Worm (Caenorhabditis elegans) whole organism, L1 larva: ENCODE measurements around the gene nhr-241.
A peak's percentile ranks its signal among the peaks of the same experiment; 100 is the strongest.

Experiments
- C16A3.4 ChIP-seq: fragments of 150-350 bp; optimal IDR thresholded peaks from 2 replicates; lab custom pipeline; 2014; ENCODE audit warnings: missing biosample characterization, missing genetic modification characterization
- C34B4.2 ChIP-seq: sonication (generic microtip); optimal IDR thresholded peaks from 2 replicates; lab custom pipeline; 2017; ENCODE audit warnings: mild to moderate bottlenecking, missing genetic modification characterization, missing compliant biosample characterization
- F16B12.6 ChIP-seq: fragments of 150-350 bp; optimal IDR thresholded peaks from 2 replicates; lab custom pipeline; 2014; ENCODE audit warnings: missing biosample characterization, missing genetic modification characterization
- aha-1 ChIP-seq: fragments of 150-350 bp; optimal IDR thresholded peaks from 2 replicates; lab custom pipeline; 2014; ENCODE audit warnings: missing biosample characterization, missing genetic modification characterization
- alr-1 ChIP-seq: fragments of 200-800 bp; sonication (Bioruptor generic); optimal IDR thresholded peaks from 2 replicates; lab custom pipeline; 2018; ENCODE audit warnings: borderline replicate concordance, mild to moderate bottlenecking, missing genetic modification characterization, missing compliant biosample characterization
- ama-1 ChIP-seq: fragments of 150-350 bp; optimal IDR thresholded peaks from 2 replicates; lab custom pipeline; 2014
- blmp-1 ChIP-seq: fragments of 150-350 bp; optimal IDR thresholded peaks from 2 replicates; lab custom pipeline; 2014; ENCODE audit warnings: missing biosample characterization, missing genetic modification characterization
- ceh-63 ChIP-seq: fragments of 200-800 bp; sonication (Bioruptor generic); optimal IDR thresholded peaks from 2 replicates; lab custom pipeline; 2018; ENCODE audit warnings: mild to moderate bottlenecking, missing genetic modification characterization, missing compliant biosample characterization
- ceh-8 ChIP-seq: fragments of 200-800 bp; sonication (Bioruptor generic); optimal IDR thresholded peaks from 2 replicates; lab custom pipeline; 2018; ENCODE audit warnings: mild to moderate bottlenecking, missing genetic modification characterization, moderate library complexity, missing compliant biosample characterization
- ceh-88 ChIP-seq: fragments of 200-800 bp; sonication (Bioruptor generic); IDR thresholded peaks from 2 replicates; pipeline ENCODE4 v1.3.6; 2022; ENCODE audit warnings: missing genetic modification characterization, missing compliant biosample characterization
- ceh-90 ChIP-seq: sonication (generic microtip); optimal IDR thresholded peaks from 2 replicates; lab custom pipeline; 2016; ENCODE audit warnings: missing genetic modification characterization, missing compliant biosample characterization
- dsc-1 ChIP-seq: sonication (generic microtip); optimal IDR thresholded peaks from 2 replicates; lab custom pipeline; 2016; ENCODE audit warnings: mild to moderate bottlenecking, missing genetic modification characterization, missing compliant biosample characterization
- efl-3 ChIP-seq: fragments of 200-800 bp; sonication (Bioruptor generic); optimal IDR thresholded peaks from 2 replicates; lab custom pipeline; 2018; ENCODE audit warnings: mild to moderate bottlenecking, missing genetic modification characterization, missing compliant biosample characterization
- egl-27 ChIP-seq, 2 experiments: fragments of 150-350 bp in 1 of 2; sonication (generic microtip); optimal IDR thresholded peaks; 3 replicates each; lab custom pipeline; 2017 to 2018; ENCODE audit warnings: missing biosample characterization in 2 of 2, missing genetic modification characterization in 2 of 2, missing genetic modification reagents in 2 of 2
- elt-3 ChIP-seq, 6 experiments: fragments of 150-350 bp in 1 of 6; sonication (generic microtip); optimal IDR thresholded peaks; 2 replicates each; lab custom pipeline; 2017 to 2018; ENCODE audit warnings: missing biosample characterization in 6 of 6, missing genetic modification characterization in 6 of 6, inconsistent platforms in 1 of 6
- fkh-8 ChIP-seq: sonication (generic microtip); optimal IDR thresholded peaks from 2 replicates; lab custom pipeline; 2016; ENCODE audit warnings: mild to moderate bottlenecking, missing genetic modification characterization, missing compliant biosample characterization
- fos-1 ChIP-seq: fragments of 150-350 bp; optimal IDR thresholded peaks from 2 replicates; lab custom pipeline; 2014; ENCODE audit warnings: missing biosample characterization, missing genetic modification characterization
- isw-1 ChIP-seq: fragments of 200-800 bp; sonication (Bioruptor generic); IDR thresholded peaks from 2 replicates; pipeline ENCODE4 v1.3.6; 2022; ENCODE audit warnings: missing genetic modification characterization, missing compliant biosample characterization
- lin-14 ChIP-seq: fragments of 200-800 bp; sonication (Bioruptor generic); optimal IDR thresholded peaks from 2 replicates; lab custom pipeline; 2018; ENCODE audit warnings: mild to moderate bottlenecking, missing genetic modification characterization, moderate library complexity, missing compliant biosample characterization
- lin-15B ChIP-seq: fragments of 150-350 bp; sonication (generic microtip); optimal IDR thresholded peaks from 3 replicates; lab custom pipeline; 2014; ENCODE audit warnings: missing biosample characterization, missing genetic modification characterization
- lin-35 ChIP-seq, 2 experiments: fragments of 150-350 bp; optimal IDR thresholded peaks; 2 replicates each; lab custom pipeline; 2014; ENCODE audit warnings: missing biosample characterization in 2 of 2, missing genetic modification characterization in 2 of 2, missing genetic modification reagents in 2 of 2
- lin-39 ChIP-seq: fragments of 150-350 bp; optimal IDR thresholded peaks from 2 replicates; lab custom pipeline; 2014; ENCODE audit warnings: missing biosample characterization, missing genetic modification reagents, missing genetic modification characterization
- lir-3 ChIP-seq: sonication (generic microtip); optimal IDR thresholded peaks from 2 replicates; lab custom pipeline; 2016; ENCODE audit warnings: mild to moderate bottlenecking, missing genetic modification characterization, moderate library complexity, missing compliant biosample characterization; ENCODE audit not compliant: poor library complexity
- lsy-2 ChIP-seq, 2 experiments: fragments of 150-350 bp; optimal IDR thresholded peaks; 2 replicates each; lab custom pipeline; 2014; ENCODE audit warnings: missing biosample characterization in 2 of 2, missing genetic modification characterization in 2 of 2
- mdl-1 ChIP-seq, 2 experiments: fragments of 150-350 bp; optimal IDR thresholded peaks; 2 replicates each; lab custom pipeline; 2014 to 2017; ENCODE audit warnings: missing biosample characterization in 2 of 2, missing genetic modification characterization in 2 of 2, inconsistent platforms in 1 of 2
- mef-2 ChIP-seq: fragments of 150-350 bp; optimal IDR thresholded peaks from 2 replicates; lab custom pipeline; 2014; ENCODE audit warnings: missing biosample characterization, missing genetic modification characterization
- mep-1 ChIP-seq: fragments of 150-350 bp; optimal IDR thresholded peaks from 2 replicates; lab custom pipeline; 2014; ENCODE audit warnings: missing biosample characterization, missing genetic modification characterization
- nhr-11 ChIP-seq: fragments of 150-350 bp; optimal IDR thresholded peaks from 2 replicates; lab custom pipeline; 2014; ENCODE audit warnings: missing biosample characterization, missing genetic modification characterization
- nhr-12 ChIP-seq: sonication (generic microtip); optimal IDR thresholded peaks from 2 replicates; lab custom pipeline; 2017; ENCODE audit warnings: missing biosample characterization, missing genetic modification characterization
- nhr-19 ChIP-seq: fragments of 200-800 bp; sonication (Bioruptor generic); conservative IDR thresholded peaks from 2 replicates; pipeline ENCODE4 v1.3.6; 2022; ENCODE audit warnings: missing genetic modification characterization, missing compliant biosample characterization
- nhr-28 ChIP-seq: fragments of 150-350 bp; optimal IDR thresholded peaks from 2 replicates; lab custom pipeline; 2014; ENCODE audit warnings: missing biosample characterization, missing genetic modification characterization
- nhr-47 ChIP-seq: sonication (generic microtip); optimal IDR thresholded peaks from 2 replicates; lab custom pipeline; 2016; ENCODE audit warnings: mild to moderate bottlenecking, missing genetic modification characterization, moderate library complexity, missing compliant biosample characterization
- nhr-71 ChIP-seq: sonication (generic microtip); optimal IDR thresholded peaks from 2 replicates; lab custom pipeline; 2016; ENCODE audit warnings: mild to moderate bottlenecking, missing genetic modification characterization, moderate library complexity, missing compliant biosample characterization
- nhr-77 ChIP-seq: fragments of 150-350 bp; optimal IDR thresholded peaks from 2 replicates; lab custom pipeline; 2014; ENCODE audit warnings: missing biosample characterization, missing genetic modification characterization
- nhr-84 ChIP-seq: sonication (generic microtip); optimal IDR thresholded peaks from 2 replicates; lab custom pipeline; 2017; ENCODE audit warnings: missing biosample characterization, missing genetic modification characterization
- nhr-90 ChIP-seq: sonication (generic microtip); optimal IDR thresholded peaks from 2 replicates; lab custom pipeline; 2016; ENCODE audit warnings: mild to moderate bottlenecking, missing genetic modification characterization, missing compliant biosample characterization; ENCODE audit not compliant: poor library complexity
- pag-3 ChIP-seq: sonication (generic microtip); optimal IDR thresholded peaks from 2 replicates; lab custom pipeline; 2017; ENCODE audit warnings: missing genetic modification characterization, mild to moderate bottlenecking, missing compliant biosample characterization, antibody characterized with exemption, borderline replicate concordance; ENCODE audit not compliant: insufficient read depth
- pax-3 ChIP-seq: fragments of 200-800 bp; sonication (Bioruptor generic); optimal IDR thresholded peaks from 2 replicates; lab custom pipeline; 2018; ENCODE audit warnings: mild to moderate bottlenecking, missing genetic modification characterization, moderate library complexity, missing compliant biosample characterization
- pqm-1 ChIP-seq: sonication (generic microtip); optimal IDR thresholded peaks from 3 replicates; lab custom pipeline; 2017; ENCODE audit warnings: missing biosample characterization, missing genetic modification characterization
- skn-1 ChIP-seq: fragments of 150-350 bp; optimal IDR thresholded peaks from 2 replicates; lab custom pipeline; 2014; ENCODE audit warnings: missing biosample characterization, missing genetic modification characterization
- snpc-4 ChIP-seq: fragments of 150-350 bp; optimal IDR thresholded peaks from 2 replicates; lab custom pipeline; 2014; ENCODE audit warnings: missing biosample characterization, missing genetic modification characterization
- snu-23 ChIP-seq: sonication (generic microtip); optimal IDR thresholded peaks from 2 replicates; lab custom pipeline; 2016; ENCODE audit warnings: missing genetic modification characterization, missing compliant biosample characterization
- sptf-1 ChIP-seq: fragments of 150-350 bp; optimal IDR thresholded peaks from 2 replicates; lab custom pipeline; 2014; ENCODE audit warnings: missing biosample characterization, missing genetic modification characterization
- swsn-7 ChIP-seq: sonication (generic microtip); optimal IDR thresholded peaks from 2 replicates; lab custom pipeline; 2016; ENCODE audit warnings: missing genetic modification characterization, missing compliant biosample characterization
- tbx-2 ChIP-seq: sonication (generic microtip); optimal IDR thresholded peaks from 2 replicates; lab custom pipeline; 2016; ENCODE audit warnings: missing genetic modification characterization, missing compliant biosample characterization
- unc-130 ChIP-seq: fragments of 150-350 bp; optimal IDR thresholded peaks from 2 replicates; lab custom pipeline; 2017; ENCODE audit warnings: missing biosample characterization, missing genetic modification characterization, inconsistent platforms
- unc-30 ChIP-seq: sonication (generic microtip); optimal IDR thresholded peaks from 2 replicates; lab custom pipeline; 2017; ENCODE audit warnings: missing biosample characterization, missing genetic modification characterization
- unc-62 ChIP-seq: fragments of 150-350 bp; optimal IDR thresholded peaks from 2 replicates; lab custom pipeline; 2014; ENCODE audit warnings: missing biosample characterization, missing genetic modification reagents, missing genetic modification characterization
- unc-98 ChIP-seq: fragments of 200-800 bp; sonication (Bioruptor generic); IDR thresholded peaks from 2 replicates; pipeline ENCODE4 v1.3.6; 2022; ENCODE audit warnings: missing genetic modification characterization, missing compliant biosample characterization
- vab-15 ChIP-seq: sonication (generic microtip); optimal IDR thresholded peaks from 2 replicates; lab custom pipeline; 2017; ENCODE audit warnings: missing genotype, mild to moderate bottlenecking, missing genetic modification characterization, missing compliant biosample characterization
- xbp-1 ChIP-seq: sonication (generic microtip); optimal IDR thresholded peaks from 2 replicates; lab custom pipeline; 2016; ENCODE audit warnings: missing genetic modification characterization, missing compliant biosample characterization
- zip-4 ChIP-seq: fragments of 200-800 bp; sonication (Bioruptor generic); optimal IDR thresholded peaks from 2 replicates; lab custom pipeline; 2018; ENCODE audit warnings: mild to moderate bottlenecking, missing genetic modification characterization, moderate library complexity, missing compliant biosample characterization
- ztf-11 ChIP-seq, 2 experiments: sonication (generic microtip); optimal IDR thresholded peaks; 2 replicates each; lab custom pipeline; 2016 to 2017; ENCODE audit warnings: missing genetic modification characterization in 2 of 2, missing biosample characterization in 1 of 2, missing compliant biosample characterization in 1 of 2
- ztf-4 ChIP-seq: fragments of 150-350 bp; optimal IDR thresholded peaks from 2 replicates; lab custom pipeline; 2014; ENCODE audit warnings: missing biosample characterization, missing genetic modification characterization

The nhr-241 gene

DNA sequence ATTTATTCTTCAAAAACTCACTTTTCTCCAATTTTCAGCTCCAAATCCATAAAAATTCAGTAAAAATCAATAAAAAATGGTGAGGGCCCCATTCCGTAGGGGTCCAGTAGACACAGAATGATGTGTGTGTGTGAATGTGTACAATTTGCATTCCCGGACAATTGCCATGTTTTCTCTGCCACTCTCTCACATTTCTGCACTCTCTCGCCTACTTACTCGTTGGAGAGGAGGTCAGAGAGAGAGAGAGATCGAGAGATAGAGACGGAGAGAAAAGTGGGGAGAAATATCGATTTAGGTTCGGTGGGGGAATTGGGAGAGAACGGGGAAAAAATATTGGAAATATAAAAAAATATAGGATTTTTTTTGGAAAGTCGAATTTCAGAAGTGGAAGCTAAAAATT, 24.4 kb downstream of the nhr-241 start (continued):
- TF ChIP-seq unc-98 (GFP tag; lab: Robert Waterston, UW) (no peak), snpc-4 (tag; lab: Kevin White, UChicago) (peak; percentile 86), C16A3.4 (tag; lab: Kevin White, UChicago) (peak; percentile 47), nhr-90 (tag; lab: Kevin White, UChicago) (peak; percentile 85), aha-1 (no peak), skn-1 (peak; percentile 64), nhr-28 (no peak), dsc-1 (tag; lab: Kevin White, UChicago) (peak; percentile 81), ceh-88 (no peak), mef-2 (tag; lab: Kevin White, UChicago) (no peak), lsy-2 (tag; optimal IDR thresholded peaks at IDR 0.05; lab: Kevin White, UChicago) (peak; percentile 90 to 92), ceh-8 (GFP tag; lab: Kevin White, UChicago) (no peak), mep-1 (tag; lab: Kevin White, UChicago) (peak; percentile 96), xbp-1 (tag; lab: Kevin White, UChicago) (peak; percentile 87), nhr-19 (GFP tag; lab: Robert Waterston, UW) (peak; percentile 90), blmp-1 (peak; percentile 11), ceh-63 (GFP tag; lab: Kevin White, UChicago) (peak; percentile 39), nhr-71 (tag; lab: Kevin White, UChicago) (peak; percentile 95), fkh-8 (tag; lab: Kevin White, UChicago) (no peak), ztf-11 (tag; optimal IDR thresholded peaks at IDR 0.05; lab: Kevin White, UChicago) (peak in 1 of 2 experiments; percentile 72), elt-3 (tag; optimal IDR thresholded peaks at IDR 0.05; lab: Kevin White, UChicago) (peak in 1 of 6 experiments; percentile 38), snu-23 (GFP tag; lab: Kevin White, UChicago) (peak; percentile 94), swsn-7 (peak; percentile 95), unc-62 (GFP tag; lab: Kevin White, UChicago) (no peak), pag-3 (tag; lab: Kevin White, UChicago) (no peak), F16B12.6 (tag; lab: Kevin White, UChicago) (peak; percentile 58), pax-3 (tag; lab: Kevin White, UChicago) (no peak), fos-1 (tag; lab: Kevin White, UChicago) (peak; percentile 75), nhr-11 (tag; lab: Kevin White, UChicago) (peak; percentile 68), ceh-90 (tag; lab: Kevin White, UChicago) (peak; percentile 13), egl-27 (tag; optimal IDR thresholded peaks at IDR 0.05; lab: Kevin White, UChicago) (peak in 1 of 2 experiments; percentile 64), lin-39 (tag; lab: Kevin White, UChicago) (peak; percentile 30), unc-130 (no peak), alr-1 (tag; lab: Kevin White, UChicago) (no peak), lin-14 (GFP tag; lab: Kevin White, UChicago) (no peak), nhr-47 (peak; percentile 95), nhr-77 (tag; lab: Kevin White, UChicago) (peak; percentile 64), vab-15 (no peak), unc-30 (tag; lab: Kevin White, UChicago) (no peak), efl-3 (GFP tag; lab: Kevin White, UChicago) (no peak), lin-35 (GFP tag; optimal IDR thresholded peaks at IDR 0.05; lab: Kevin White, UChicago) (peak; percentile 70 to 89), C34B4.2 (tag; lab: Kevin White, UChicago) (no peak), isw-1 (GFP tag; lab: Robert Waterston, UW) (peak; percentile 64), lin-15B (tag; lab: Kevin White, UChicago) (peak; percentile 25), tbx-2 (tag; lab: Kevin White, UChicago) (peak; percentile 93), sptf-1 (tag; lab: Kevin White, UChicago) (no peak), nhr-12 (tag; lab: Kevin White, UChicago) (no peak), mdl-1 (tag; optimal IDR thresholded peaks at IDR 0.05; lab: Kevin White, UChicago) (peak in 1 of 2 experiments; percentile 66), pqm-1 (tag; lab: Kevin White, UChicago) (no peak), ztf-4 (tag; lab: Kevin White, UChicago) (no peak), zip-4 (GFP tag; lab: Kevin White, UChicago) (no peak), nhr-84 (tag; lab: Kevin White, UChicago) (no peak), ama-1 (lab: Kevin White, UChicago) (no peak), lir-3 (tag; lab: Kevin White, UChicago) (no peak)
